Fruit fly (Drosophila melanogaster) whole organism, embryonic: Measurements from ENCODE around the gene CG10116.
A peak's percentile ranks its signal among the peaks of the same experiment; 100 is the strongest.

ENCODE experiments used
- Awh ChIP-seq: fragments of 200-800 bp; sonication (Bioruptor generic); IDR thresholded peaks from 2 replicates; pipeline ENCODE4, ENCODE4 v1.3.6; 2022; ENCODE audit warnings: missing biosample characterization, missing genetic modification characterization
- Blimp-1 ChIP-seq: fragments of 200-800 bp; sonication (Bioruptor generic); optimal IDR thresholded peaks from 3 replicates; lab custom pipeline; 2018; ENCODE audit warnings: missing biosample characterization, missing genetic modification characterization, mild to moderate bottlenecking, moderate library complexity, missing genetic modification reagents
- CG10147 ChIP-seq: fragments of 200-800 bp; sonication (Bioruptor generic); optimal IDR thresholded peaks from 2 replicates; lab custom pipeline; 2019; ENCODE audit warnings: missing biosample characterization, mild to moderate bottlenecking, missing genetic modification characterization, moderate library complexity
- CG10267 ChIP-seq: fragments of 200-800 bp; sonication (Bioruptor generic); optimal IDR thresholded peaks from 2 replicates; lab custom pipeline; 2018; ENCODE audit warnings: missing biosample characterization, mild to moderate bottlenecking, missing genetic modification characterization, moderate library complexity
- CG11456 ChIP-seq: fragments of 200-800 bp; sonication (Bioruptor generic); IDR thresholded peaks from 3 replicates; pipeline ENCODE4 v1.3.6; 2022; ENCODE audit warnings: missing biosample characterization, missing genetic modification characterization
- CG11696 ChIP-seq: fragments of 200-800 bp; sonication (Bioruptor generic); IDR thresholded peaks from 2 replicates; pipeline ENCODE4 v1.3.6; 2022; ENCODE audit warnings: missing biosample characterization, missing genetic modification characterization
- CG12391 ChIP-seq: fragments of 200-800 bp; sonication (Bioruptor generic); optimal IDR thresholded peaks from 3 replicates; lab custom pipeline; 2018; ENCODE audit warnings: missing biosample characterization, mild to moderate bottlenecking, missing genetic modification characterization, moderate library complexity
- CG14050 ChIP-seq: fragments of 200-800 bp; sonication (Bioruptor generic); IDR thresholded peaks from 3 replicates; pipeline ENCODE4 v1.3.6; 2022; ENCODE audit warnings: missing biosample characterization, missing genetic modification characterization
- CG14441 ChIP-seq: fragments of 200-800 bp; sonication (Bioruptor generic); IDR thresholded peaks from 2 replicates; pipeline ENCODE4 v1.3.6; 2022; ENCODE audit warnings: missing biosample characterization, missing genetic modification characterization
- CG17361 ChIP-seq: fragments of 200-800 bp; sonication (Bioruptor generic); IDR thresholded peaks from 3 replicates; pipeline ENCODE4 v1.3.6; 2022; ENCODE audit warnings: missing biosample characterization, missing genetic modification characterization
- CG17568 ChIP-seq: fragments of 200-800 bp; sonication (Bioruptor generic); optimal IDR thresholded peaks from 2 replicates; lab custom pipeline; 2018; ENCODE audit warnings: missing biosample characterization, mild to moderate bottlenecking, missing genetic modification characterization, moderate library complexity
- CG1832 ChIP-seq: fragments of 200-800 bp; sonication (Bioruptor generic); optimal IDR thresholded peaks from 2 replicates; lab custom pipeline; 2017; ENCODE audit warnings: missing biosample characterization, mild to moderate bottlenecking, missing genetic modification characterization, inconsistent platforms
- CG31365 ChIP-seq: fragments of 200-800 bp; sonication (Bioruptor generic); optimal IDR thresholded peaks from 2 replicates; lab custom pipeline; 2018; ENCODE audit warnings: missing biosample characterization, mild to moderate bottlenecking, missing genetic modification characterization
- CG6689 ChIP-seq: fragments of 200-800 bp; sonication (Bioruptor generic); IDR thresholded peaks from 2 replicates; pipeline ENCODE4 v1.3.6; 2022; ENCODE audit warnings: missing biosample characterization, missing genetic modification characterization
- CG7271 ChIP-seq: fragments of 200-800 bp; sonication (Bioruptor generic); optimal IDR thresholded peaks from 2 replicates; lab custom pipeline; 2018; ENCODE audit warnings: missing biosample characterization, mild to moderate bottlenecking, missing genetic modification characterization, moderate library complexity
- CG8924 ChIP-seq: fragments of 200-800 bp; optimal IDR thresholded peaks from 3 replicates; lab custom pipeline; 2019; ENCODE audit warnings: missing biosample characterization, mild to moderate bottlenecking, missing genetic modification characterization, moderate library complexity
- CkIIα-i1 ChIP-seq: fragments of 200-800 bp; sonication (Bioruptor generic); IDR thresholded peaks from 2 replicates; pipeline ENCODE4 v1.3.6; 2022; ENCODE audit warnings: missing biosample characterization, missing genetic modification characterization
- CrebB ChIP-seq: fragments of 200-800 bp; sonication (Bioruptor generic); optimal IDR thresholded peaks from 3 replicates; lab custom pipeline; 2018; ENCODE audit warnings: missing biosample characterization, mild to moderate bottlenecking, missing genetic modification characterization
- Ets97D ChIP-seq: fragments of 200-800 bp; sonication (Bioruptor generic); optimal IDR thresholded peaks from 3 replicates; lab custom pipeline; 2016; ENCODE audit warnings: missing biosample characterization, missing genetic modification characterization
- HLHmδ ChIP-seq: fragments of 200-800 bp; sonication (Bioruptor generic); optimal IDR thresholded peaks from 2 replicates; lab custom pipeline; 2018; ENCODE audit warnings: missing biosample characterization, mild to moderate bottlenecking, missing genetic modification characterization, moderate library complexity
- Jarid2 ChIP-seq: fragments of 200-800 bp; sonication (Bioruptor generic); optimal IDR thresholded peaks from 3 replicates; lab custom pipeline; 2017; ENCODE audit warnings: mild to moderate bottlenecking, missing biosample characterization, missing genetic modification reagents, missing genetic modification characterization
- Lim3 ChIP-seq: fragments of 200-800 bp; sonication (Bioruptor generic); IDR thresholded peaks from 2 replicates; pipeline ENCODE4 v1.3.6; 2022; ENCODE audit warnings: missing biosample characterization, missing genetic modification characterization
- MTF-1 ChIP-seq: fragments of 200-800 bp; sonication (Bioruptor generic); optimal IDR thresholded peaks from 2 replicates; lab custom pipeline; 2018; ENCODE audit warnings: missing biosample characterization, mild to moderate bottlenecking, missing genetic modification characterization, borderline replicate concordance
- NFAT ChIP-seq: fragments of 200-800 bp; sonication (Bioruptor generic); IDR thresholded peaks from 2 replicates; pipeline ENCODE4 v1.3.6; 2022; ENCODE audit warnings: missing biosample characterization, missing genetic modification characterization
- NfI ChIP-seq: fragments of 200-800 bp; sonication (Bioruptor generic); optimal IDR thresholded peaks from 3 replicates; lab custom pipeline; 2018; ENCODE audit warnings: missing biosample characterization, mild to moderate bottlenecking, missing genetic modification characterization, moderate library complexity
- Opbp ChIP-seq: fragments of 200-800 bp; sonication (Bioruptor generic); IDR thresholded peaks from 3 replicates; pipeline ENCODE4 v1.3.6; 2022; ENCODE audit warnings: missing biosample characterization, missing genetic modification characterization; ENCODE audit not compliant: partially characterized antibody
- Ptx1 ChIP-seq: fragments of 200-800 bp; sonication (Bioruptor generic); IDR thresholded peaks from 2 replicates; pipeline ENCODE4 v1.3.6; 2022; ENCODE audit warnings: missing biosample characterization, missing genetic modification characterization
- Side ChIP-seq: fragments of 200-800 bp; sonication (Bioruptor generic); optimal IDR thresholded peaks from 2 replicates; lab custom pipeline; 2016; ENCODE audit warnings: missing biosample characterization, missing genetic modification characterization
- Sox100B ChIP-seq: fragments of 200-800 bp; sonication (Bioruptor generic); optimal IDR thresholded peaks from 3 replicates; lab custom pipeline; 2018; ENCODE audit warnings: missing biosample characterization, mild to moderate bottlenecking, missing genetic modification characterization
- Spps ChIP-seq: fragments of 200-800 bp; sonication (Bioruptor generic); optimal IDR thresholded peaks from 2 replicates; lab custom pipeline; 2018; ENCODE audit warnings: missing biosample characterization, mild to moderate bottlenecking, missing genetic modification characterization
- cato ChIP-seq: fragments of 200-800 bp; sonication (Bioruptor generic); optimal IDR thresholded peaks from 2 replicates; lab custom pipeline; 2016; ENCODE audit warnings: missing biosample characterization, missing genetic modification characterization, borderline replicate concordance
- dmrt99B ChIP-seq: fragments of 200-800 bp; sonication (Bioruptor generic); optimal IDR thresholded peaks from 2 replicates; lab custom pipeline; 2018; ENCODE audit warnings: missing biosample characterization, mild to moderate bottlenecking, missing genetic modification characterization, moderate library complexity
- esg ChIP-seq: fragments of 200-800 bp; sonication (Bioruptor generic); conservative IDR thresholded peaks from 2 replicates; pipeline ENCODE4 v1.3.6; 2022; ENCODE audit warnings: missing biosample characterization, missing genetic modification characterization
- gfzf ChIP-seq: fragments of 200-800 bp; sonication (Bioruptor generic); optimal IDR thresholded peaks from 2 replicates; lab custom pipeline; 2016; ENCODE audit warnings: missing biosample characterization, mild to moderate bottlenecking, missing genetic modification characterization, moderate library complexity
- gro ChIP-seq: fragments of 200-800 bp; sonication (Bioruptor generic); optimal IDR thresholded peaks from 2 replicates; lab custom pipeline; 2016; ENCODE audit warnings: missing biosample characterization, missing genetic modification characterization
- nmo ChIP-seq: fragments of 200-800 bp; sonication (Bioruptor generic); optimal IDR thresholded peaks from 2 replicates; lab custom pipeline; 2018; ENCODE audit warnings: missing biosample characterization, mild to moderate bottlenecking, missing genetic modification characterization, moderate library complexity
- prd ChIP-seq, 3 experiments: fragments of >200 bp in 2 of 3; fragments of 200-800 bp in 1 of 3; sonication (Bioruptor generic) in 1 of 3; optimal IDR thresholded peaks in 2 of 3; IDR thresholded peaks in 1 of 3; 2 replicates in 2 of 3; 3 replicates in 1 of 3; pipeline versions ENCODE4 v1.3.6 to Lab custom; 2017 to 2022; ENCODE audit warnings: missing biosample characterization in 1 of 3, missing genetic modification characterization in 1 of 3
- ranshi ChIP-seq: fragments of 200-800 bp; sonication (Bioruptor generic); IDR thresholded peaks from 2 replicates; pipeline ENCODE4 v1.3.6; 2022; ENCODE audit warnings: missing biosample characterization, missing genetic modification characterization
- ro ChIP-seq: fragments of 200-800 bp; sonication (Bioruptor generic); IDR thresholded peaks from 2 replicates; pipeline ENCODE4 v1.3.6; 2022; ENCODE audit warnings: missing biosample characterization, missing genetic modification characterization
- slbo ChIP-seq: fragments of 200-800 bp; sonication (Bioruptor generic); IDR thresholded peaks from 2 replicates; pipeline ENCODE4 v1.3.6; 2022; ENCODE audit warnings: missing biosample characterization, missing genetic modification characterization
- so ChIP-seq: fragments of 200-800 bp; sonication (Bioruptor generic); IDR thresholded peaks from 3 replicates; pipeline ENCODE4 v1.3.6; 2022; ENCODE audit warnings: missing biosample characterization, missing genetic modification characterization
- sr ChIP-seq: fragments of 200-800 bp; sonication (Bioruptor generic); IDR thresholded peaks from 3 replicates; pipeline ENCODE4 v1.3.6; 2022; ENCODE audit warnings: missing biosample characterization, missing genetic modification characterization
- tap ChIP-seq: fragments of 200-800 bp; optimal IDR thresholded peaks from 3 replicates; lab custom pipeline; 2019; ENCODE audit warnings: missing biosample characterization, mild to moderate bottlenecking, missing genetic modification characterization, moderate library complexity
- tgo ChIP-seq: fragments of 200-800 bp; sonication (Bioruptor generic); IDR thresholded peaks from 3 replicates; pipeline ENCODE4 v1.3.6; 2022; ENCODE audit warnings: missing biosample characterization, missing genetic modification characterization
- vvl ChIP-seq: fragments of 200-800 bp; sonication (Bioruptor generic); IDR thresholded peaks from 2 replicates; pipeline ENCODE4 v1.3.6; 2022; ENCODE audit warnings: missing biosample characterization, missing genetic modification characterization
- zf30C ChIP-seq: fragments of 200-800 bp; sonication (Bioruptor generic); optimal IDR thresholded peaks from 3 replicates; lab custom pipeline; 2018; ENCODE audit warnings: missing biosample characterization, mild to moderate bottlenecking, missing genetic modification characterization

CG10116 gene

DNA sequence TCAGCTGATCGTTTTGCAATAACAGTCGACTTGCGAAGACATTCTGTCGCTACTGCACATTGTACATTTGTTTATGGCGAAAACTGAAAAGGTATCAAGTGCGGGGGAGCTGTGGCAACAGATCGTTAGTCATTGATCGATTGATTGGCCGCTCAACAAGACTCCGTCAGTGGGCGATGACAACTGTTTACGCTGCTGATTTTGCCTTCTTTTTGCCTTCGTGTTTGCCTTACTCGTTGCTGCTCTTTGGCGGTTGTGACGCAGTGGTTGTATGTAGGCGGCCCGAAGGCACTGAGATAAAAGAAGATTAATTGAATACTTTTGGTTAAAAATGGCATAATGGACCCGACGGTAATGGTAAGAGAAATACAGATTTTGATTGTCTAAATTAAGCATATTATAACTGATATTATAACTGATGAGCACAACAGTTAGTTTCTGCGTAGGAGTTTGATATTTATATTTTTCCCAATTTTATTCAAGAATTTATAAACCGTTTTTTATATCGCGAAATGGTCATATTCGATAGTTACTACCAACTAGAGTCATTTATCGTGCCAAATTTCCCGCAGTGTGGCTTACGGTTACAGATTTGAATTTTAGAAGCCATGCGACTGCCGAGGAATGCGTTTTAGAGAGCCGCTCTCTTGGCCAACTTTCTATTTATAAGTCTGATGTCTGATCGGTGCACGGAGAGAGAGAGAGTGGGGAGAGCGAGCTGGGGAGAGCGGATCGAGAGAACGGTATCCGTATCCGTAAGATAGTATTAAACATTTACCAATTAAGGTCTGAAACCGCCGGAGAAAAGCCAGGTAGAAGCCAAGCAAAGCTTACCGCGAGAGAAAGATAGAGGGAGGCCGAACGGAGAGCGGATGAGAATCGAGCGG lies 19.8 kb upstream of the CG10116 start (continued):
- peak; percentile 91 for TF ChIP-seq NfI
- TF ChIP-seq NFAT (GFP tag; lab: Robert Waterston, UW) = peak; percentile 77
- no peak for TF ChIP-seq CG1832 (GFP tag; lab: Kevin White, UChicago)
- TF ChIP-seq gro (GFP tag; lab: Kevin White, UChicago) = no peak
- no peak for TF ChIP-seq gfzf
- TF ChIP-seq CG11456 (GFP tag; lab: Robert Waterston, UW) = peak; percentile 70; the same call in 2 of the 3 replicates

DNA sequence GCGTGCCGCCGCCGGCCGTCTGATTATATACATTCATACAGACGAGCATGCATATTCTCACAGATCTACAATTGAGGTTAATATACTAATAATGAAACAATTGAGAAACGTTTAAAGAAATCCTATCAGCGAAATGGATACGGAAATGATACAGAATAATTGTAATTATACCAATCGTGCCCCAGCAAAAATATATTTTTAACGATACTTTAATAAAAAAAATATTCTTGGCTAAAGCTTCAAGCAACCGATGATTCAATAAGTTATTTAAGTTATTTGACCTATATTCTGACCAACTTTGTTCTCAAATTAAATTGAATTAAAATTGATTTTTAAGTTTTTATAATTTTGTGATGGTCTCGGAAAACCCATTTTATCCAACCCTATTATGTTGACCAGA lies 19.0 kb upstream of the CG10116 start:
- TF ChIP-seq Awh (GFP tag; lab: Robert Waterston, UW) (no peak), cato (GFP tag; lab: Kevin White, UChicago) (no peak), so (GFP tag; lab: Robert Waterston, UW) (0 out of 3 replicates have a peak, but pooled peaks have one; percentile 32), CG10267 (tag; lab: Kevin White, UChicago) (no peak), CkIIα-i1 (GFP tag; lab: Robert Waterston, UW) (no peak), CG12391 (tag; lab: Kevin White, UChicago) (no peak), CG31365 (tag; lab: Kevin White, UChicago) (no peak), CrebB (tag; lab: Kevin White, UChicago) (no peak), Ets97D (GFP tag; lab: Kevin White, UChicago) (no peak), CG8924 (no peak), zf30C (GFP tag; lab: Kevin White, UChicago) (no peak), ro (no peak), Jarid2 (no peak), Ptx1 (GFP tag; lab: Robert Waterston, UW) (peak; percentile 34; the same call in 1 of the 2 replicates), HLHmδ (no peak), CG14050 (no peak), Opbp (GFP tag; lab: Robert Waterston, UW) (no peak), Spps (no peak), tgo (GFP tag; lab: Robert Waterston, UW) (peak; percentile 27; the same call in 1 of the 3 replicates), CG6689 (peak; percentile 36), MTF-1 (no peak), tap (tag; lab: Kevin White, UChicago) (peak; percentile 37), Lim3 (no peak), Blimp-1 (GFP tag; lab: Kevin White, UChicago) (peak; percentile 14), CG17361 (no peak), ranshi (GFP tag; lab: Robert Waterston, UW) (no peak), slbo (GFP tag; lab: Robert Waterston, UW) (peak; percentile 15; the same call in 1 of the 2 replicates), nmo (GFP tag; lab: Kevin White, UChicago) (peak; percentile 43), dmrt99B (tag; lab: Kevin White, UChicago) (peak; percentile 25), vvl (no peak; the same call in 1 of the 2 replicates), CG7271 (tag; lab: Kevin White, UChicago) (no peak), CG14441 (GFP tag; lab: Robert Waterston, UW) (no peak), esg (GFP tag; lab: Robert Waterston, UW) (0 out of 2 replicates have a peak, but pooled peaks have one; percentile 10), Sox100B (peak; percentile 27), sr (GFP tag; lab: Robert Waterston, UW) (0 out of 3 replicates have a peak, but pooled peaks have one; percentile 47), CG11696 (GFP tag; lab: Robert Waterston, UW) (peak; percentile 69), Side (GFP tag; lab: Kevin White, UChicago) (no peak), CG10147 (GFP tag; lab: Kevin White, UChicago) (peak; percentile 11), prd (optimal IDR thresholded peaks at IDR 0.05; lab: Kevin White, UChicago) (no peak), prd (GFP tag; IDR thresholded peaks at IDR 0.05; lab: Robert Waterston, UW) (peak; percentile 10; the same call in 1 of the 3 replicates), CG17568 (GFP tag; lab: Kevin White, UChicago) (no peak)
